Fruit fly (Drosophila melanogaster): ENCODE data around the gene CG9287.
A peak's percentile ranks its signal among the peaks of the same experiment; 100 is the strongest.

Gene CG9287

dm6 chr2L:8691292-8691975, 11.8 kb upstream of the CG9287 start (continued):
- peak; percentile 84 for TF ChIP-seq az2 (GFP tag; optimal IDR thresholded peaks at IDR 0.05)
- TF ChIP-seq CG42726 (GFP tag; IDR thresholded peaks at IDR 0.05; ENCODE audit: partially characterized antibody) = no peak
- TF ChIP-seq fd102C (GFP tag; optimal IDR thresholded peaks at IDR 0.05) = no peak
- peak; percentile 59 for TF ChIP-seq Drgx (GFP tag; IDR thresholded peaks at IDR 0.05)
- peak; percentile 67 for TF ChIP-seq CG18764 (GFP tag; optimal IDR thresholded peaks at IDR 0.05)
- TF ChIP-seq Dip2 (GFP tag; IDR thresholded peaks at IDR 0.05) = no peak
- TF ChIP-seq CG14860 (GFP tag; IDR thresholded peaks at IDR 0.05; ENCODE audit: partially characterized antibody) = peak; percentile 47; the same call in 1 of the 3 replicates
- TF ChIP-seq CG10565 (GFP tag; optimal IDR thresholded peaks at IDR 0.05) = peak; percentile 12
- TF ChIP-seq CG11695 (GFP tag; IDR thresholded peaks at IDR 0.05) = peak; percentile 90
- peak; percentile 25 for TF ChIP-seq NC2α (GFP tag; optimal IDR thresholded peaks at IDR 0.05)
- TF ChIP-seq unpg (GFP tag; optimal IDR thresholded peaks at IDR 0.05) = peak; percentile 82
- TF ChIP-seq phol (tag; optimal IDR thresholded peaks at IDR 0.05) = peak; percentile 94
- peak; percentile 56 for TF ChIP-seq CG4730 (GFP tag; IDR thresholded peaks at IDR 0.05)
- no peak for TF ChIP-seq rib (GFP tag; IDR thresholded peaks at IDR 0.05)
- TF ChIP-seq fd96Cb (tag; optimal IDR thresholded peaks at IDR 0.05) = peak; percentile 89
- TF ChIP-seq Gug (GFP tag; IDR thresholded peaks at IDR 0.05) = peak; percentile 60; the same call in 2 of the 4 replicates
- peak; percentile 89 for TF ChIP-seq CG4424 (GFP tag; optimal IDR thresholded peaks at IDR 0.05)
- peak; percentile 71 for TF ChIP-seq lilli (GFP tag; optimal IDR thresholded peaks at IDR 0.05)
- no peak for TF ChIP-seq disco-r (GFP tag; optimal IDR thresholded peaks at IDR 0.05)
- peak; percentile 87 for TF ChIP-seq Sox102F (GFP tag; optimal IDR thresholded peaks at IDR 0.05)
- TF ChIP-seq HLHmδ (GFP tag; optimal IDR thresholded peaks at IDR 0.05) = peak; percentile 23
- peak; percentile 11 for TF ChIP-seq en (GFP tag; optimal IDR thresholded peaks at IDR 0.05)
- 0 out of 2 replicates have a peak, but pooled peaks have one; percentile 34 for TF ChIP-seq wdn (GFP tag; IDR thresholded peaks at IDR 0.05)
- no peak for TF ChIP-seq Lpt (GFP tag; optimal IDR thresholded peaks at IDR 0.05)
- peak; percentile 71 for TF ChIP-seq salm (tag; optimal IDR thresholded peaks at IDR 0.05)
- TF ChIP-seq sug (tag; optimal IDR thresholded peaks at IDR 0.05) = peak; percentile 87
- peak; percentile 4 for TF ChIP-seq peb (GFP tag; IDR thresholded peaks at IDR 0.05)
- TF ChIP-seq chinmo (GFP tag; IDR thresholded peaks at IDR 0.05; ENCODE audit: partially characterized antibody) = peak; percentile 85
- TF ChIP-seq hb (GFP tag; IDR thresholded peaks at IDR 0.05; ENCODE audit: partially characterized antibody) = no peak
- no peak for TF ChIP-seq eyg (GFP tag; optimal IDR thresholded peaks at IDR 0.05)
- peak; percentile 55 for TF ChIP-seq mam (GFP tag; optimal IDR thresholded peaks at IDR 0.05)
- peak; percentile 57 for TF ChIP-seq CG4617 (GFP tag; optimal IDR thresholded peaks at IDR 0.05; ENCODE audit: borderline replicate concordance)
- TF ChIP-seq zen (tag; optimal IDR thresholded peaks at IDR 0.05) = peak; percentile 55
- TF ChIP-seq CG3995 (GFP tag; optimal IDR thresholded peaks at IDR 0.05) = peak; percentile 39
- TF ChIP-seq slou (GFP tag; optimal IDR thresholded peaks at IDR 0.05) = peak; percentile 56
- no peak for TF ChIP-seq hth (optimal IDR thresholded peaks at IDR 0.05)
- peak; percentile 84 for TF ChIP-seq gsb-n (tag; optimal IDR thresholded peaks at IDR 0.05)
- TF ChIP-seq tin (GFP tag; optimal IDR thresholded peaks at IDR 0.05) = peak; percentile 75
- peak; percentile 78 for TF ChIP-seq CG16815 (GFP tag; optimal IDR thresholded peaks at IDR 0.05)
- peak; percentile 78 for TF ChIP-seq CG4820 (GFP tag; optimal IDR thresholded peaks at IDR 0.05)
- TF ChIP-seq CG12391 (tag; optimal IDR thresholded peaks at IDR 0.05) = peak; percentile 93
- peak; percentile 38 for TF ChIP-seq ro (GFP tag; IDR thresholded peaks at IDR 0.05)
- TF ChIP-seq CG8765 (GFP tag; IDR thresholded peaks at IDR 0.05) = no peak
- no peak for TF ChIP-seq Sin3A (optimal IDR thresholded peaks at IDR 0.05)
- no peak for TF ChIP-seq Dp (GFP tag; optimal IDR thresholded peaks at IDR 0.05)
- peak; percentile 74 for TF ChIP-seq CG9215 (GFP tag; IDR thresholded peaks at IDR 0.05)
- peak; percentile 78; the same call in 2 of the 3 replicates for TF ChIP-seq otp (GFP tag; IDR thresholded peaks at IDR 0.05)
- no peak for TF ChIP-seq ham (GFP tag; IDR thresholded peaks at IDR 0.05)
- TF ChIP-seq Trl (optimal IDR thresholded peaks at IDR 0.05) = peak; percentile 54 to 75
- peak; percentile 31 for TF ChIP-seq Trl (GFP tag; optimal IDR thresholded peaks at IDR 0.05)
- TF ChIP-seq Opbp (GFP tag; IDR thresholded peaks at IDR 0.05; ENCODE audit: partially characterized antibody) = no peak

All from whole organism, embryonic.